Fruit fly (Drosophila melanogaster): Measurements from ENCODE around the gene Hrb87F.

Hrb87F gene

dm6 chr3R:13683624-13684568 is 23.6 kb upstream of the Hrb87F start, which contains the start of gene flfl:
flfl (plus strand) TSS chr3R:13683921.
- TF ChIP-seq Sin3A (optimal IDR thresholded peaks at IDR 0.05) (no peak), psq (optimal IDR thresholded peaks at IDR 0.05) (peak; percentile 32)

DNA sequence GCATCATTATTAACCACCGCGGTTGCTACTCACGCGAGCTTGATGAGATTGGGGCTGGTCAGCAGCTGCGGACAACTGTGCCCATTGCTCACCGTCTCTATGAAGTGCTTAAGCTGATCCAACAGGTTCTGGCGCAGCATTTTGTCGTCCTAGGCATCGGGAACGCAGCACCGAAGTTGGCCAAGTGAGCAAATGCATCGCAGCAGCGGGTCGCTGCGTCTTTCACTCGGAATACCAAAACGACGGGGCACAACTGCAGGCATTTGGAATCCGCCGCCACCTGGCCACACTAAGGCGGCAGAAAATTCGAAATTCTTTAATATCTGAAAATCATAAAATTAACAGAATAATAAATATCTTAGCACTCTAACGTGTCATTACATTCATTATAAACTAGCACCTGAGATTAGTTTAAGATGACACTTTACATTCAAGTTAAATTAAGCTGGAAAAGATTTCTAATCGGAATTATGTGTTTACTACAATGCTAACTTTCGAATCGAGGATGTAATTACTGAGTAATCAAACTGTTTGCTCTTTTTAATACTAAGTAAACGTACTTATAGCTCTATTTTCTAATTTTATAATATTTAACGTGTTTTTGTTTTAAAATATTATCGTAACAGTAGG is 22.8 kb upstream of the Hrb87F start:
- no peak for TF ChIP-seq insv (optimal IDR thresholded peaks at IDR 0.05)
- no peak for TF ChIP-seq psq (optimal IDR thresholded peaks at IDR 0.05)
- TF ChIP-seq ttk (optimal IDR thresholded peaks at IDR 0.05) = no peak
- no peak for TF ChIP-seq Myc (optimal IDR thresholded peaks at IDR 0.05)
- no peak for TF ChIP-seq Sin3A (optimal IDR thresholded peaks at IDR 0.05)
- no peak for TF ChIP-seq h (optimal IDR thresholded peaks at IDR 0.05)

dm6 chr3R:13676137-13677086 is 16.1 kb upstream of the Hrb87F start, which contains the start of the genes Lkb1 and CG9588:
Lkb1 (plus strand) TSS chr3R:13676549.
CG9588 (minus strand) TSS chr3R:13676681.
- no peak for TF ChIP-seq insv (optimal IDR thresholded peaks at IDR 0.05)
- no peak for TF ChIP-seq psq (optimal IDR thresholded peaks at IDR 0.05)
- no peak for TF ChIP-seq Myc (optimal IDR thresholded peaks at IDR 0.05)
- no peak for TF ChIP-seq ttk (optimal IDR thresholded peaks at IDR 0.05)
- TF ChIP-seq Sin3A (optimal IDR thresholded peaks at IDR 0.05) = no peak
- no peak for TF ChIP-seq h (optimal IDR thresholded peaks at IDR 0.05)

dm6 chr3R:13674492-13675033 is 14.2 kb upstream of the Hrb87F start, which contains the start of gene Task6:
Task6 (minus strand) TSS chr3R:13674542.
- TF ChIP-seq psq (optimal IDR thresholded peaks at IDR 0.05) = no peak

DNA sequence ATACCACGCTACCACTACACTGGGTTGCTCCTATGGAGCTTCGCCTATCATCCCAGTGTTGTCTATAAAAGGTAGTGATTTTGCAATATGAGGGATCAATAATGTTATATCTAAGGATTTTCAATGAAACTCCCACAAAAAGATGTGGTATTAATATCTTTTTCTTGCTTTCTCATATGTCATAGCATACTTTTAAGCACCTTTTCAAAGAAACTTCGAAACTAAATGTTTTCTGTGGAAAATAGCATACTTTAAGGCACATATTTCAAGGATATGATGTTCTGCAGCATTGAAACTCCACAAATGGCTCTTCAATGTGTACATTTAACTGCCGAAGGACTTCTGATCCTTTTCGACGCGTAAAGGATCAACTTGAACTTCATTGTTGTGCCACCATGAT is 12.6 kb upstream of the Hrb87F start:
- no peak for TF ChIP-seq h (optimal IDR thresholded peaks at IDR 0.05)
- TF ChIP-seq ttk (optimal IDR thresholded peaks at IDR 0.05) = no peak
- TF ChIP-seq Sin3A (optimal IDR thresholded peaks at IDR 0.05) = no peak
- TF ChIP-seq Myc (optimal IDR thresholded peaks at IDR 0.05) = no peak

dm6 chr3R:13665992-13666391 is 5.7 kb upstream of the Hrb87F start:
- TF ChIP-seq Sin3A (optimal IDR thresholded peaks at IDR 0.05) (no peak), insv (optimal IDR thresholded peaks at IDR 0.05) (no peak), ttk (optimal IDR thresholded peaks at IDR 0.05) (no peak), psq (optimal IDR thresholded peaks at IDR 0.05) (no peak), h (optimal IDR thresholded peaks at IDR 0.05) (no peak), Myc (optimal IDR thresholded peaks at IDR 0.05) (no peak)

dm6 chr3R:13662149-13662548 is 1.8 kb upstream of the Hrb87F start:
- no peak for TF ChIP-seq ttk (optimal IDR thresholded peaks at IDR 0.05)
- TF ChIP-seq insv (optimal IDR thresholded peaks at IDR 0.05) = no peak
- TF ChIP-seq Sin3A (optimal IDR thresholded peaks at IDR 0.05) = no peak
- TF ChIP-seq h (optimal IDR thresholded peaks at IDR 0.05) = no peak
- TF ChIP-seq Myc (optimal IDR thresholded peaks at IDR 0.05) = no peak
- TF ChIP-seq psq (optimal IDR thresholded peaks at IDR 0.05) = no peak

dm6 chr3R:13660924-13661659 is 761 bp upstream of the Hrb87F start, which contains the start of gene B52:
B52 (plus strand) TSS chr3R:13661311.
- TF ChIP-seq h (optimal IDR thresholded peaks at IDR 0.05) = no peak
- TF ChIP-seq insv (optimal IDR thresholded peaks at IDR 0.05) = no peak
- no peak for TF ChIP-seq Myc (optimal IDR thresholded peaks at IDR 0.05)
- TF ChIP-seq ttk (optimal IDR thresholded peaks at IDR 0.05) = no peak
- TF ChIP-seq psq (optimal IDR thresholded peaks at IDR 0.05) = no peak
- TF ChIP-seq Sin3A (optimal IDR thresholded peaks at IDR 0.05) = no peak

- TF ChIP-seq insv (optimal IDR thresholded peaks at IDR 0.05) (no peak), Myc (optimal IDR thresholded peaks at IDR 0.05) (no peak), Sin3A (optimal IDR thresholded peaks at IDR 0.05) (no peak), psq (optimal IDR thresholded peaks at IDR 0.05) (no peak), h (optimal IDR thresholded peaks at IDR 0.05) (no peak), ttk (optimal IDR thresholded peaks at IDR 0.05) (no peak)
Measured at dm6 chr3R:13656294-13656693, 4.0 kb downstream of the Hrb87F start, which contains the start of gene Rbp4. Rbp4 (minus strand) TSS chr3R:13656394.

- TF ChIP-seq psq (optimal IDR thresholded peaks at IDR 0.05) (no peak), insv (optimal IDR thresholded peaks at IDR 0.05) (no peak), ttk (optimal IDR thresholded peaks at IDR 0.05) (no peak)
Measured at dm6 chr3R:13647734-13648541, 12.4 kb downstream of the Hrb87F start.
